Worm (Caenorhabditis elegans) whole organism, L3 larva: ENCODE measurements around the gene F56D6.23.
A peak's percentile ranks its signal among the peaks of the same experiment; 100 is the strongest.

ENCODE experiments used
- ama-1 ChIP-seq: fragments of 150-350 bp; optimal IDR thresholded peaks from 2 replicates; lab custom pipeline; 2018
- ceh-16 ChIP-seq: sonication (generic microtip); optimal IDR thresholded peaks from 2 replicates; lab custom pipeline; 2017; ENCODE audit warnings: missing biosample characterization, missing genetic modification characterization
- ceh-28 ChIP-seq: fragments of 150-350 bp; optimal IDR thresholded peaks from 2 replicates; lab custom pipeline; 2014; ENCODE audit warnings: missing biosample characterization, missing genetic modification reagents, missing genetic modification characterization
- ceh-9 ChIP-seq: sonication (generic microtip); optimal IDR thresholded peaks from 2 replicates; lab custom pipeline; 2018; ENCODE audit warnings: missing biosample characterization, missing genetic modification characterization
- daf-12 ChIP-seq: fragments of 150-350 bp; optimal IDR thresholded peaks from 2 replicates; lab custom pipeline; 2014; ENCODE audit warnings: missing biosample characterization, missing genetic modification reagents, missing genetic modification characterization
- egl-27 ChIP-seq: sonication (generic microtip); optimal IDR thresholded peaks from 4 replicates; lab custom pipeline; 2017; ENCODE audit warnings: missing biosample characterization, missing genetic modification reagents, missing genetic modification characterization
- elt-2 ChIP-seq: sonication (generic microtip); optimal IDR thresholded peaks from 2 replicates; lab custom pipeline; 2016; ENCODE audit warnings: missing genetic modification reagents, mild to moderate bottlenecking, missing genetic modification characterization, missing compliant biosample characterization
- elt-3 ChIP-seq, 3 experiments: fragments of 150-350 bp in 1 of 3; sonication (generic microtip) in 2 of 3; optimal IDR thresholded peaks; 2 replicates in 2 of 3; 4 replicates in 1 of 3; lab custom pipeline; 2014 to 2017; ENCODE audit warnings: missing biosample characterization in 3 of 3, missing genetic modification characterization in 3 of 3
- eor-1 ChIP-seq, 2 experiments: fragments of 150-350 bp; optimal IDR thresholded peaks; 2 replicates each; lab custom pipeline; 2014 to 2018; ENCODE audit warnings: missing biosample characterization in 2 of 2, missing genetic modification characterization in 2 of 2
- fkh-10 ChIP-seq: sonication (generic microtip); optimal IDR thresholded peaks from 2 replicates; lab custom pipeline; 2017; ENCODE audit warnings: missing biosample characterization, missing genetic modification reagents, missing genetic modification characterization
- hmg-11 ChIP-seq: sonication (generic microtip); optimal IDR thresholded peaks from 2 replicates; lab custom pipeline; 2016; ENCODE audit warnings: missing genetic modification characterization, missing compliant biosample characterization
- jun-1 ChIP-seq: fragments of 150-350 bp; optimal IDR thresholded peaks from 2 replicates; lab custom pipeline; 2014; ENCODE audit warnings: missing biosample characterization, missing genetic modification reagents, missing genetic modification characterization
- lsy-12 ChIP-seq: sonication (generic microtip); optimal IDR thresholded peaks from 2 replicates; lab custom pipeline; 2016; ENCODE audit warnings: mild to moderate bottlenecking, missing genetic modification characterization, missing compliant biosample characterization
- mdl-1 ChIP-seq: fragments of 150-350 bp; optimal IDR thresholded peaks from 2 replicates; lab custom pipeline; 2014; ENCODE audit warnings: missing biosample characterization, missing genetic modification characterization
- nfya-1 ChIP-seq: sonication (generic microtip); optimal IDR thresholded peaks from 2 replicates; lab custom pipeline; 2017; ENCODE audit warnings: missing genetic modification characterization, mild to moderate bottlenecking, missing compliant biosample characterization, antibody characterized with exemption, moderate library complexity; ENCODE audit not compliant: insufficient read depth
- nhr-11 ChIP-seq: fragments of 150-350 bp; optimal IDR thresholded peaks from 2 replicates; lab custom pipeline; 2014; ENCODE audit warnings: missing biosample characterization, missing genetic modification characterization
- nhr-12 ChIP-seq: fragments of 150-350 bp; optimal IDR thresholded peaks from 2 replicates; lab custom pipeline; 2014; ENCODE audit warnings: missing biosample characterization, missing genetic modification characterization
- nhr-25 ChIP-seq: sonication (generic microtip); optimal IDR thresholded peaks from 2 replicates; lab custom pipeline; 2017; ENCODE audit warnings: missing biosample characterization, missing genetic modification characterization
- nhr-28 ChIP-seq: fragments of 150-350 bp; optimal IDR thresholded peaks from 2 replicates; lab custom pipeline; 2014; ENCODE audit warnings: missing biosample characterization, missing genetic modification characterization
- nhr-43 ChIP-seq: sonication (generic microtip); optimal IDR thresholded peaks from 2 replicates; lab custom pipeline; 2016; ENCODE audit warnings: mild to moderate bottlenecking, missing genetic modification characterization, missing compliant biosample characterization; ENCODE audit not compliant: poor library complexity, severe bottlenecking
- nhr-67 ChIP-seq: fragments of 150-350 bp; optimal IDR thresholded peaks from 2 replicates; lab custom pipeline; 2014; ENCODE audit warnings: missing biosample characterization, missing genetic modification characterization
- pqm-1 ChIP-seq: fragments of 150-350 bp; optimal IDR thresholded peaks from 2 replicates; lab custom pipeline; 2017; ENCODE audit warnings: missing biosample characterization, missing genetic modification characterization, inconsistent platforms
- sea-2 ChIP-seq: fragments of 150-350 bp; sonication (generic microtip); optimal IDR thresholded peaks from 4 replicates; lab custom pipeline; 2014; ENCODE audit warnings: missing biosample characterization, missing genetic modification reagents, missing genetic modification characterization
- skn-1 ChIP-seq: fragments of 150-350 bp; optimal IDR thresholded peaks from 2 replicates; lab custom pipeline; 2014; ENCODE audit warnings: missing biosample characterization, missing genetic modification characterization
- unc-39 ChIP-seq: sonication (generic microtip); optimal IDR thresholded peaks from 4 replicates; lab custom pipeline; 2017; ENCODE audit warnings: missing biosample characterization, missing genetic modification characterization
- unc-62 ChIP-seq: fragments of 150-350 bp; sonication (generic microtip); optimal IDR thresholded peaks from 4 replicates; lab custom pipeline; 2014; ENCODE audit warnings: missing biosample characterization, missing genetic modification reagents, missing genetic modification characterization
- ztf-11 ChIP-seq: fragments of 150-350 bp; optimal IDR thresholded peaks from 2 replicates; lab custom pipeline; 2014; ENCODE audit warnings: missing biosample characterization, missing genetic modification characterization
- ztf-4 ChIP-seq: fragments of 150-350 bp; optimal IDR thresholded peaks from 2 replicates; lab custom pipeline; 2014; ENCODE audit warnings: missing biosample characterization, missing genetic modification characterization

F56D6.23 gene

DNA sequence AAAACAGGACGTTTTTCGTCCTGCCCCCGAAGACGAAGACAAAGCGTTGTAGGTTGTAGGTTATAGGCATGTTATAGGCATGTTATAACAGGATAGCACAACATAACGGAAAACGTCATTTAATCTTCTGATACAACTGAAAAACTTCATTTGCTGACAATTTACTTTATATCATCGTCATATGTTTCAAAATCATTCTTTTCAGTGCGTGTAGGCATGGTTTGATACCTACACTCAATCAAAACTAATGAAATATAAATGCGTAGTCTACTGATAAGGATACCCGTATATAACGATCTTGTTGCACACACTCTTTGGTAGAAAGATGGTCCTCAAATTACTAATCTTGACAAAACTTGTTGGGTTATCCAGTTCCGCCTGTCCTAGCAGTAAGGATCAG, 38.4 kb downstream of the F56D6.23 start, which contains the start of gene clec-74:
Gene clec-74, plus strand, starts transcription at position 301 of the 400 bp plus-strand sequence.
- TF ChIP-seq lsy-12 (tag; lab: Kevin White, UChicago) (no peak), hmg-11 (tag; lab: Kevin White, UChicago) (no peak), daf-12 (tag; lab: Kevin White, UChicago) (no peak), egl-27 (tag; lab: Kevin White, UChicago) (no peak), eor-1 (tag; optimal IDR thresholded peaks at IDR 0.05; lab: Kevin White, UChicago) (no peak), nhr-11 (tag; lab: Kevin White, UChicago) (no peak), ceh-28 (tag; lab: Kevin White, UChicago) (no peak), ceh-16 (tag; lab: Kevin White, UChicago) (no peak), fkh-10 (no peak), skn-1 (tag; lab: Kevin White, UChicago) (no peak), nhr-25 (tag; lab: Kevin White, UChicago) (no peak)
- TF ChIP-seq, all 47 proteins: peak for 0

DNA sequence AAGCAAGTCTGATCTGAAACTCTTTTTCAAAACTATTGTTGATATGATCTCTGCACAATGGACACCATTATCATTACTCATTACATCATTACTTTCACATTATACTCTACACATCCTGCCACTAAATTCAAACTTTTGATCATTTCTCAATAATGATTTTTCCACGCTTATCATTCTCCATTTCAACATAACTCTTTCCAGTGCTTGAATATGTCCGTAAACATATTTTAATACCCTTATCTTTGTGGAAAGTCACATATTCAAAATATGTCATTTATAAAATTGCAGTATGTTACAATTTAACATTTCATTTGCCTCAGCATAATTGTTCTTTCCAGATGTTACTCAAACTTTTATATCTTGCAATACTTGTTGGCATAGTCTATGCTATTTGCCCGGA, 42.1 kb downstream of the F56D6.23 start, which contains the start of gene clec-75:
Gene clec-75, plus strand, starts transcription at position 339 of the 400 bp plus-strand sequence.
- TF ChIP-seq jun-1 (tag; lab: Kevin White, UChicago), result peak; percentile 20
- peak; percentile 42 for TF ChIP-seq pqm-1 (tag; lab: Kevin White, UChicago)
- no peak for TF ChIP-seq unc-62
- TF ChIP-seq sea-2 (GFP tag; lab: Kevin White, UChicago), result no peak
- peak; percentile 63 for TF ChIP-seq elt-2 (tag; lab: Kevin White, UChicago)

DNA sequence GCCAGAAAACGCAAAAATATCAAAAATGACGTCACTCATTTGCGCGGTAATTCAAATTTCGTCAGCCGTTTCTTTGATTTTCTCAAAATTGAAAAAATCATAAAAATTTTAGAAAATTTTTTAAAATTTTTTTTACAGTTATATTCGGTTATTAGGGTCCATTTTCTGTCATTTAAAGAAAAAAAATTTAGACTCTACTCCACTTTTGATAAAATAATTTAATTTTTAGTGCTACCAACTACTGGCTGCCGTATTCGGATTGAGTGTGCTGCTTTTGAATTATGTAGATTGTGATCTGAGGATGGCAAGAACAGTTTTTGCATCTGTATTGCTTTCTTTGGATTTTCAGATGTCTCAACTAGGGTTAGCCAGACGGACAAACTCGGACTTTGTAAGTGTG, 44.3 kb downstream of the F56D6.23 start, which contains the start of gene Y46C8AM.1:
Gene Y46C8AM.1, plus strand, starts transcription at position 301 of the 400 bp plus-strand sequence.
- TF ChIP-seq elt-3 (tag; optimal IDR thresholded peaks at IDR 0.05; lab: Kevin White, UChicago) (no peak), nhr-12 (tag; lab: Kevin White, UChicago) (no peak), nhr-28 (tag; lab: Kevin White, UChicago) (no peak), nhr-67 (tag; lab: Kevin White, UChicago) (no peak), mdl-1 (no peak), ama-1 (lab: Kevin White, UChicago) (no peak), ztf-4 (tag; lab: Kevin White, UChicago) (no peak), ztf-11 (no peak), unc-39 (tag; lab: Kevin White, UChicago) (no peak), nhr-43 (tag; lab: Kevin White, UChicago) (no peak), nfya-1 (tag; lab: Kevin White, UChicago) (no peak)
- TF ChIP-seq, all 47 proteins: peak for 0

DNA sequence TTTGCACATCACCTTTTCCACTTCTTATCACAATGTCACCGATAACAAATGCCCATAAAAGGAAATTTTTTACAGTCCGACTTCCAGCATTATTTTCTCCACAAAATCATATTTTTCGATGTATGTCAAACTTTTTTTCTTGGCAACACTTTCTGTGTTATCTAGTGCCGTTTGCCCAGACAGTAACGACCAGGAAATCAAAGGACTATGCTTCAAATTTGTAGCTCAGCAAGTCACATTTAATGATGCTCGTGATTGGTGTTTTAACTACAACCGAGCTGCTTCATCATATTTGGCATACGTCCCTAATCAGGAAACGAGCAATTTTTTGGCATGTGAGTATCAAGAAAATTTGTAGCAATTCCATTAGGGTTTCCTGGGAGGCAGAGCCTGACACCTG, 45.2 kb downstream of the F56D6.23 start:
- no peak for TF ChIP-seq ceh-9 (tag; lab: Kevin White, UChicago)
- TF ChIP-seq elt-2 (tag; lab: Kevin White, UChicago), result peak; percentile 72

DNA sequence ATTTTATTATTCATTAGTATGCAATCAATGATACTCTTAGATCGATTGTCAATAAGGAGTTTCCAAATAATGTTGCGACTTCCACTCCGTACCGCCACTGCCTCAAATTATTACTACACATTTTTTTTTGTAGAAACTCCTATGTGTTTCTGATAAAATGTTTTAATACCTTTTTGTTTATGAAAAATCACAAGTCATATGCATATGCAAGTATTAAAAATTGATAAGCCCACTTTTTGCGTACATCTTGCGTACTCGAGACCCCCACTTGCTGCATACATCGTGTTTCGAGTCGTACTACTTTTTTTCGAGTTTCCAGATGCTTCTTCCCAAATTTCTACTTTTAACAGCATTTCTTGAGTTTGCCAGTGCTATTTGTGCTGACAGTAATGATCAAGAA, 46.8 kb downstream of the F56D6.23 start, which contains the start of gene clec-76:
Gene clec-76, plus strand, starts transcription at position 234 of the 400 bp plus-strand sequence.
- TF ChIP-seq elt-2 (tag; lab: Kevin White, UChicago) (peak; percentile 63), pqm-1 (tag; lab: Kevin White, UChicago) (peak; percentile 25), nhr-25 (tag; lab: Kevin White, UChicago) (no peak)
